Worm (Caenorhabditis elegans) whole organism, L2 larva: ENCODE results near the gene hal-2.

Experiments used
- C34F6.9 ChIP-seq: fragments of 150-350 bp; optimal IDR thresholded peaks from 2 replicates; lab custom pipeline; 2014; ENCODE audit warnings: missing biosample characterization, missing genetic modification characterization
- F13H6.1 ChIP-seq: sonication (generic microtip); optimal IDR thresholded peaks from 2 replicates; lab custom pipeline; 2016; ENCODE audit warnings: missing genetic modification characterization, missing compliant biosample characterization
- R02D3.7 ChIP-seq: fragments of 150-350 bp; optimal IDR thresholded peaks from 2 replicates; lab custom pipeline; 2014; ENCODE audit warnings: missing biosample characterization, missing genetic modification characterization
- aly-2 ChIP-seq: fragments of 150-350 bp; optimal IDR thresholded peaks from 2 replicates; lab custom pipeline; 2014; ENCODE audit warnings: missing biosample characterization, missing genetic modification characterization
- ama-1 ChIP-seq: fragments of 150-350 bp; optimal IDR thresholded peaks from 2 replicates; lab custom pipeline; 2018; ENCODE audit warnings: inconsistent platforms
- blmp-1 ChIP-seq: sonication (generic microtip); optimal IDR thresholded peaks from 2 replicates; lab custom pipeline; 2017; ENCODE audit warnings: missing genetic modification characterization, mild to moderate bottlenecking, missing compliant biosample characterization, antibody characterized with exemption, moderate library complexity; ENCODE audit not compliant: insufficient read depth
- ceh-16 ChIP-seq: fragments of 150-350 bp; optimal IDR thresholded peaks from 2 replicates; lab custom pipeline; 2014; ENCODE audit warnings: missing biosample characterization, missing genetic modification characterization
- crh-2 ChIP-seq: sonication (generic microtip); optimal IDR thresholded peaks from 2 replicates; lab custom pipeline; 2017; ENCODE audit warnings: missing biosample characterization, missing genetic modification characterization
- egl-27 ChIP-seq: sonication (generic microtip); optimal IDR thresholded peaks from 3 replicates; lab custom pipeline; 2017; ENCODE audit warnings: missing biosample characterization, missing genetic modification reagents, missing genetic modification characterization
- elt-3 ChIP-seq: sonication (generic microtip); optimal IDR thresholded peaks from 2 replicates; lab custom pipeline; 2017; ENCODE audit warnings: missing biosample characterization, missing genetic modification characterization
- fos-1 ChIP-seq: fragments of 150-350 bp; optimal IDR thresholded peaks from 2 replicates; lab custom pipeline; 2014; ENCODE audit warnings: missing biosample characterization, missing genetic modification characterization
- gmeb-1 ChIP-seq: fragments of 150-350 bp; optimal IDR thresholded peaks from 2 replicates; lab custom pipeline; 2014; ENCODE audit warnings: missing biosample characterization, missing genetic modification characterization
- lin-11 ChIP-seq: fragments of 150-350 bp; sonication (generic microtip); optimal IDR thresholded peaks from 2 replicates; lab custom pipeline; 2014; ENCODE audit warnings: missing biosample characterization, missing genetic modification characterization, inconsistent platforms, mixed read lengths
- lin-13 ChIP-seq: fragments of 150-350 bp; optimal IDR thresholded peaks from 2 replicates; lab custom pipeline; 2014; ENCODE audit warnings: missing biosample characterization, missing genetic modification reagents, missing genetic modification characterization
- lin-39 ChIP-seq: fragments of 150-350 bp; optimal IDR thresholded peaks from 2 replicates; lab custom pipeline; 2014; ENCODE audit warnings: missing biosample characterization, missing genetic modification reagents, missing genetic modification characterization
- lsy-2 ChIP-seq, 2 experiments: fragments of 150-350 bp in 1 of 2; sonication (generic microtip) in 1 of 2; optimal IDR thresholded peaks; 2 replicates each; lab custom pipeline; 2014 to 2017; ENCODE audit warnings: missing biosample characterization in 2 of 2, missing genetic modification characterization in 2 of 2
- mab-5 ChIP-seq: fragments of 150-350 bp; optimal IDR thresholded peaks from 2 replicates; lab custom pipeline; 2014; ENCODE audit warnings: missing biosample characterization, missing genetic modification characterization
- mbf-1 ChIP-seq: sonication (generic microtip); optimal IDR thresholded peaks from 2 replicates; lab custom pipeline; 2017; ENCODE audit warnings: missing biosample characterization, missing genetic modification characterization
- mdl-1 ChIP-seq, 2 experiments: fragments of 150-350 bp in 1 of 2; sonication (generic microtip) in 1 of 2; optimal IDR thresholded peaks; 2 replicates each; lab custom pipeline; 2017; ENCODE audit warnings: missing biosample characterization in 2 of 2, missing genetic modification characterization in 2 of 2
- nhr-10 ChIP-seq: sonication (generic microtip); optimal IDR thresholded peaks from 2 replicates; lab custom pipeline; 2017; ENCODE audit warnings: missing biosample characterization, missing genetic modification characterization
- nhr-11 ChIP-seq: fragments of 150-350 bp; optimal IDR thresholded peaks from 2 replicates; lab custom pipeline; 2014; ENCODE audit warnings: missing biosample characterization, missing genetic modification characterization
- nhr-12 ChIP-seq: fragments of 150-350 bp; optimal IDR thresholded peaks from 2 replicates; lab custom pipeline; 2014; ENCODE audit warnings: missing biosample characterization, missing genetic modification characterization
- nhr-129 ChIP-seq: fragments of 150-350 bp; optimal IDR thresholded peaks from 2 replicates; lab custom pipeline; 2014; ENCODE audit warnings: missing biosample characterization, missing genetic modification characterization
- nhr-21 ChIP-seq: fragments of 150-350 bp; optimal IDR thresholded peaks from 2 replicates; lab custom pipeline; 2014; ENCODE audit warnings: missing biosample characterization, missing genetic modification characterization
- nhr-23 ChIP-seq: fragments of 150-350 bp; optimal IDR thresholded peaks from 2 replicates; lab custom pipeline; 2014; ENCODE audit warnings: missing biosample characterization, missing genetic modification reagents, missing genetic modification characterization
- nhr-237 ChIP-seq: fragments of 150-350 bp; optimal IDR thresholded peaks from 2 replicates; lab custom pipeline; 2014; ENCODE audit warnings: missing biosample characterization, missing genetic modification characterization
- nhr-25 ChIP-seq: fragments of 150-350 bp; sonication (generic microtip); optimal IDR thresholded peaks from 3 replicates; lab custom pipeline; 2014; ENCODE audit warnings: missing biosample characterization, missing genetic modification characterization
- nhr-77 ChIP-seq: fragments of 150-350 bp; optimal IDR thresholded peaks from 2 replicates; lab custom pipeline; 2014; ENCODE audit warnings: missing biosample characterization, missing genetic modification characterization
- peb-1 ChIP-seq: fragments of 150-350 bp; optimal IDR thresholded peaks from 2 replicates; lab custom pipeline; 2014; ENCODE audit warnings: missing biosample characterization, missing genetic modification characterization
- sem-4 ChIP-seq: fragments of 150-350 bp; optimal IDR thresholded peaks from 2 replicates; lab custom pipeline; 2014; ENCODE audit warnings: missing biosample characterization, missing genetic modification reagents, missing genetic modification characterization
- skn-1 ChIP-seq: sonication (generic microtip); optimal IDR thresholded peaks from 2 replicates; lab custom pipeline; 2017; ENCODE audit warnings: missing biosample characterization, missing genetic modification characterization
- sma-3 ChIP-seq: sonication (generic microtip); optimal IDR thresholded peaks from 2 replicates; lab custom pipeline; 2016; ENCODE audit warnings: missing genetic modification reagents, missing genetic modification characterization, missing compliant biosample characterization
- sma-9 ChIP-seq, 2 experiments: fragments of 150-350 bp in 1 of 2; sonication (generic microtip) in 1 of 2; optimal IDR thresholded peaks; 2 replicates each; lab custom pipeline; 2014 to 2016; ENCODE audit warnings: missing genetic modification characterization in 2 of 2, mild to moderate bottlenecking in 1 of 2, missing biosample characterization in 1 of 2, missing compliant biosample characterization in 1 of 2, missing genetic modification reagents in 1 of 2, moderate library complexity in 1 of 2
- snpc-4 ChIP-seq: fragments of 150-350 bp; optimal IDR thresholded peaks from 2 replicates; lab custom pipeline; 2014; ENCODE audit warnings: missing biosample characterization, missing genetic modification characterization
- unc-55 ChIP-seq: fragments of 150-350 bp; sonication (generic microtip); optimal IDR thresholded peaks from 3 replicates; lab custom pipeline; 2014; ENCODE audit warnings: missing biosample characterization, missing genetic modification reagents, missing genetic modification characterization
- unc-62 ChIP-seq: fragments of 150-350 bp; optimal IDR thresholded peaks from 2 replicates; lab custom pipeline; 2014; ENCODE audit warnings: missing biosample characterization, missing genetic modification reagents, missing genetic modification characterization
- zag-1 ChIP-seq: fragments of 150-350 bp; optimal IDR thresholded peaks from 2 replicates; lab custom pipeline; 2014; ENCODE audit warnings: missing biosample characterization, missing genetic modification characterization
- ztf-1 ChIP-seq: fragments of 200-800 bp; sonication (Bioruptor generic); conservative IDR thresholded peaks from 2 replicates; pipeline ENCODE4 v1.3.6; 2022; ENCODE audit warnings: missing genetic modification characterization, missing compliant biosample characterization

The hal-2 gene

DNA sequence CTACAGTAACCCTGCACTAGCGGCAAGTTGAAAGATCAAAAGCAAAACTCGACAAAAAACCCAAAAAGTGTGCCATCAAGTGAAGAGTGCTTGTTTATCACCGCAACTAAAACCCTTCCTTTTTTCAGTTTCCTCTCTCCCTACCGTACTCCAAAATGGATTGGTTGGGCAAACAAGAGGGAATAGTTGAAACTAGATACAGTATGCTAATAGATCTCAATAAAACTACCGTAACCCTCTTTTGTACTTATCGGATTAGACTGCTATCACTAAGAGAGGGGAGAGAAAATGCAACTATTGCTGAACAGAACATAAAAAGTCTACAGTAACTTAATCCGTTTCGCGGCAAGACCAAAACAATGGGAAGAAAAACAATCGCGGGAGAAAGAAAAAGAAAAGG lies 6.6 kb upstream of the hal-2 start:
- peak in 1 of 2 experiments; percentile 66 for TF ChIP-seq lsy-2 (tag; optimal IDR thresholded peaks at IDR 0.05; lab: Kevin White, UChicago)
- TF ChIP-seq sem-4 (tag; lab: Kevin White, UChicago) = no peak
- TF ChIP-seq, all 48 proteins: peak for 1

DNA sequence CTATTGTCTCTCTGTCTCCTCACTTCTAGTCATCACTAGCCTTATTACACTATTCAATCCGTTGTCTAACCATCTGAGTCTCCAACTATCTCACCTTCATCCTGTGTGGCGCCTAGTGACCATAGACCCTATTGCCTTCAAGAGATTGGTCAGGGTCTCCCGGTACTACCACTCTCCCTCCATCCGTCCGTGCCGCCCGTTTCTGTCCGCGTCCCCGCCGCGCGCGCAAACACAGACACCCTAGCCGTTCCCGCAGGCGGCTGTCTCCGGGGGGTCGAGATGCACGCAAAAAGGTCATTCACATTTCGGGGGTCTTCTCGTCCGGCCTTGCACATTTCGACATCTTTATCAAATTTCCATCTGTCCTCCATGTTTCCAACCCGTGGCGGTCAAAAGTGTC lies 5.8 kb upstream of the hal-2 start:
- no peak for TF ChIP-seq nhr-77 (tag; lab: Kevin White, UChicago)
- peak; percentile 20 for TF ChIP-seq sma-3 (GFP tag; lab: Kevin White, UChicago)
- no peak for TF ChIP-seq zag-1 (tag; lab: Kevin White, UChicago)
- TF ChIP-seq F13H6.1 = peak; percentile 54
- TF ChIP-seq mab-5 (tag; lab: Kevin White, UChicago) = no peak
- TF ChIP-seq elt-3 = no peak
- TF ChIP-seq mbf-1 (tag; lab: Kevin White, UChicago) = no peak
- peak in 1 of 2 experiments; percentile 47 for TF ChIP-seq lsy-2 (tag; optimal IDR thresholded peaks at IDR 0.05; lab: Kevin White, UChicago)
- TF ChIP-seq C34F6.9 (tag; lab: Kevin White, UChicago) = no peak
- TF ChIP-seq snpc-4 (tag; lab: Kevin White, UChicago) = no peak
- no peak for TF ChIP-seq fos-1 (tag; lab: Kevin White, UChicago)
- TF ChIP-seq ceh-16 (tag; lab: Kevin White, UChicago) = peak; percentile 51
- TF ChIP-seq lin-39 (tag; lab: Kevin White, UChicago) = no peak
- TF ChIP-seq nhr-21 = peak; percentile 55
- no peak for TF ChIP-seq sem-4 (tag; lab: Kevin White, UChicago)
- TF ChIP-seq nhr-11 (tag; lab: Kevin White, UChicago) = no peak
- TF ChIP-seq sma-9 (GFP tag; optimal IDR thresholded peaks at IDR 0.05; lab: Kevin White, UChicago) = peak; percentile 19
- no peak for TF ChIP-seq sma-9 (tag; optimal IDR thresholded peaks at IDR 0.05; lab: Kevin White, UChicago)
- TF ChIP-seq nhr-12 (tag; lab: Kevin White, UChicago) = no peak
- TF ChIP-seq unc-62 (GFP tag; lab: Kevin White, UChicago) = no peak
- TF ChIP-seq ama-1 (lab: Kevin White, UChicago) = no peak
- TF ChIP-seq skn-1 (tag; lab: Kevin White, UChicago) = no peak
- TF ChIP-seq nhr-25 (tag; lab: Kevin White, UChicago) = peak; percentile 43
- no peak for TF ChIP-seq aly-2 (tag; lab: Kevin White, UChicago)
- TF ChIP-seq lin-13 = no peak
- no peak for TF ChIP-seq nhr-129 (tag; lab: Kevin White, UChicago)

- peak; percentile 21 for TF ChIP-seq nhr-129 (tag; lab: Kevin White, UChicago)
- peak; percentile 81 for TF ChIP-seq gmeb-1 (tag; lab: Kevin White, UChicago)
- TF ChIP-seq sma-3 (GFP tag; lab: Kevin White, UChicago) = no peak
- TF ChIP-seq unc-55 = peak; percentile 57
- TF ChIP-seq lsy-2 (tag; optimal IDR thresholded peaks at IDR 0.05; lab: Kevin White, UChicago) = peak in 1 of 2 experiments; percentile 48
- no peak for TF ChIP-seq mdl-1 (tag; optimal IDR thresholded peaks at IDR 0.05; lab: Kevin White, UChicago)
- no peak for TF ChIP-seq nhr-237 (tag; lab: Kevin White, UChicago)
- TF ChIP-seq ztf-1 = no peak
- TF ChIP-seq lin-13 = peak; percentile 23
- no peak for TF ChIP-seq peb-1 (tag; lab: Kevin White, UChicago)
- no peak for TF ChIP-seq nhr-10
Observed at ce11 chrIII:10093093-10093492, 4.4 kb upstream of the hal-2 start.

- no peak for TF ChIP-seq R02D3.7 (tag; lab: Kevin White, UChicago)
- TF ChIP-seq nhr-129 (tag; lab: Kevin White, UChicago) = no peak
- TF ChIP-seq lin-11 (tag; lab: Kevin White, UChicago) = no peak
- no peak for TF ChIP-seq mdl-1 (tag; optimal IDR thresholded peaks at IDR 0.05; lab: Kevin White, UChicago)
- TF ChIP-seq lin-39 (tag; lab: Kevin White, UChicago) = no peak
- no peak for TF ChIP-seq nhr-12 (tag; lab: Kevin White, UChicago)
- no peak for TF ChIP-seq nhr-21
- TF ChIP-seq nhr-23 (tag; lab: Kevin White, UChicago) = no peak
- no peak for TF ChIP-seq unc-62 (GFP tag; lab: Kevin White, UChicago)
- TF ChIP-seq crh-2 = no peak
- TF ChIP-seq sma-3 (GFP tag; lab: Kevin White, UChicago) = no peak
- no peak for TF ChIP-seq egl-27 (tag; lab: Kevin White, UChicago)
- no peak for TF ChIP-seq blmp-1 (tag; lab: Kevin White, UChicago)
- TF ChIP-seq nhr-77 (tag; lab: Kevin White, UChicago) = no peak
Observed at ce11 chrIII:10090685-10091084, 2.0 kb upstream of the hal-2 start, which contains the start of gene gtf-2H2C. gtf-2H2C (minus strand) TSS chrIII:10090785.
